Worm (Caenorhabditis elegans) whole organism, midembryonic: ENCODE measurements around the gene srt-63.

Experiments
- cog-1 ChIP-seq: sonication (generic microtip); optimal IDR thresholded peaks from 2 replicates; lab custom pipeline; 2016; ENCODE audit warnings: missing genetic modification characterization, missing compliant biosample characterization
- flt-1 ChIP-seq: fragments of 200-800 bp; sonication (Bioruptor generic); IDR thresholded peaks from 2 replicates; pipeline ENCODE4 v1.3.6; 2022; ENCODE audit warnings: missing genetic modification characterization, missing compliant biosample characterization
- klf-2 ChIP-seq: fragments of 200-800 bp; sonication (Bioruptor generic); conservative IDR thresholded peaks from 2 replicates; pipeline ENCODE4 v1.3.6; 2022; ENCODE audit warnings: missing genetic modification reagents, missing genetic modification characterization, missing compliant biosample characterization
- med-1 ChIP-seq: sonication (generic microtip); optimal IDR thresholded peaks from 2 replicates; lab custom pipeline; 2017; ENCODE audit warnings: missing genetic modification characterization, mild to moderate bottlenecking, missing compliant biosample characterization, antibody characterized with exemption, missing genetic modification reagents; ENCODE audit not compliant: insufficient read depth
- ref-1 ChIP-seq: fragments of 200-800 bp; sonication (Bioruptor generic); conservative IDR thresholded peaks from 2 replicates; pipeline ENCODE4 v1.3.6; 2022; ENCODE audit warnings: missing genetic modification reagents, missing genetic modification characterization, missing compliant biosample characterization
- tab-1 ChIP-seq: fragments of 200-800 bp; sonication (Bioruptor generic); IDR thresholded peaks from 2 replicates; pipeline ENCODE4 v1.3.6; 2022; ENCODE audit warnings: missing genetic modification characterization, missing compliant biosample characterization
- ztf-23 ChIP-seq: fragments of 200-800 bp; sonication (Bioruptor generic); IDR thresholded peaks from 2 replicates; pipeline ENCODE4 v1.3.6; 2022; ENCODE audit warnings: missing genetic modification reagents, missing genetic modification characterization, missing compliant biosample characterization
- ztf-29 ChIP-seq: fragments of 200-800 bp; sonication (Bioruptor generic); IDR thresholded peaks from 2 replicates; pipeline ENCODE4 v1.3.6; 2022; ENCODE audit warnings: missing genetic modification reagents, missing genetic modification characterization, missing compliant biosample characterization

DNA sequence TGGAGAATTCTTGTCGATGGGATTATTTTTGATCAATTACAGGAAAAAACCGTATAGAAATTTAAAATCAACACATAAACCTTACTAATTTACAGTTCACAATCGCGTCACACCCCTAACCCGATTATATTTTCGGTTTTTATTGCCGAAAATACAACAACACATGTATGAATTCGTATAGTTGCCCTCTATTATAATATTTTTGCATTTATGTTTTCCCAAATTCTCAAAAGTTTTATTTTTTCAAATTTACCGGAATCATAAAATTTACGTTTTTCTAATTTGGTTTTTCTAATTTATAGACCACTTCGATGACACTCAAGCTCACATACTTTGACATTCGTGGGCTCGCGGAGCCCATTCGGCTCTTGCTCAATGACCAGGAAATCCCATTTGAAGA, 13.0 kb downstream of the srt-63 start, which contains the start of gene gst-23:
- TF ChIP-seq flt-1 (GFP tag; lab: Robert Waterston, UW), result no peak
- TF ChIP-seq med-1, result no peak
- no peak for TF ChIP-seq klf-2 (GFP tag; lab: Robert Waterston, UW)
- no peak for TF ChIP-seq ref-1 (GFP tag; lab: Robert Waterston, UW)
- TF ChIP-seq ztf-23 (GFP tag; lab: Robert Waterston, UW), result no peak
- no peak for TF ChIP-seq cog-1 (tag; lab: Kevin White, UChicago)
- TF ChIP-seq ztf-29 (GFP tag; lab: Robert Waterston, UW), result no peak
- TF ChIP-seq tab-1, result no peak
